Fruit fly (Drosophila melanogaster): ENCODE data around the gene Gr39a.
A peak's percentile ranks its signal among the peaks of the same experiment; 100 is the strongest.

The Gr39a gene

dm6 chr2L:21263470-21264146, 26.9 kb upstream of the Gr39a start:
- TF ChIP-seq dmrt93B (GFP tag; optimal IDR thresholded peaks at IDR 0.05) (no peak), Myc (optimal IDR thresholded peaks at IDR 0.05) (no peak), Rel (GFP tag; optimal IDR thresholded peaks at IDR 0.05) (no peak), Rel (tag; optimal IDR thresholded peaks at IDR 0.05) (no peak), br (GFP tag; optimal IDR thresholded peaks at IDR 0.05) (no peak), fru (GFP tag; optimal IDR thresholded peaks at IDR 0.05) (peak; percentile 14), CG32264 (GFP tag; optimal IDR thresholded peaks at IDR 0.05) (no peak), rgr (GFP tag; optimal IDR thresholded peaks at IDR 0.05) (peak; percentile 31), Hnf4 (GFP tag; optimal IDR thresholded peaks at IDR 0.05) (peak; percentile 23), woc (GFP tag; optimal IDR thresholded peaks at IDR 0.05) (peak; percentile 48), jim (GFP tag; optimal IDR thresholded peaks at IDR 0.05) (no peak), foxo (GFP tag; optimal IDR thresholded peaks at IDR 0.05) (peak in 1 of 2 experiments; percentile 39), h (GFP tag; optimal IDR thresholded peaks at IDR 0.05) (peak; percentile 37), CG9705 (GFP tag; optimal IDR thresholded peaks at IDR 0.05) (no peak), OdsH (GFP tag; optimal IDR thresholded peaks at IDR 0.05) (peak; percentile 33), sage (GFP tag; optimal IDR thresholded peaks at IDR 0.05) (no peak), Jra (GFP tag; optimal IDR thresholded peaks at IDR 0.05) (no peak), Mio (GFP tag; optimal IDR thresholded peaks at IDR 0.05) (no peak), HLH106 (tag; optimal IDR thresholded peaks at IDR 0.05) (no peak)

dm6 chr2L:21266277-21266676, 24.3 kb upstream of the Gr39a start:
- no peak for TF ChIP-seq rgr (GFP tag; optimal IDR thresholded peaks at IDR 0.05)
- TF ChIP-seq CG32264 (GFP tag; optimal IDR thresholded peaks at IDR 0.05): no peak
- no peak for TF ChIP-seq Hnf4 (GFP tag; optimal IDR thresholded peaks at IDR 0.05)
- no peak for TF ChIP-seq Rel (GFP tag; optimal IDR thresholded peaks at IDR 0.05)
- TF ChIP-seq Rel (tag; optimal IDR thresholded peaks at IDR 0.05): no peak
- TF ChIP-seq Dif (GFP tag; optimal IDR thresholded peaks at IDR 0.05; ENCODE audit: partially characterized antibody): no peak
- TF ChIP-seq dl (GFP tag; optimal IDR thresholded peaks at IDR 0.05; ENCODE audit: insufficient read depth in 1 of 2, partially characterized antibody in 2 of 2): no peak
- TF ChIP-seq tai (GFP tag; optimal IDR thresholded peaks at IDR 0.05): no peak
- no peak for TF ChIP-seq Myc (optimal IDR thresholded peaks at IDR 0.05)
- TF ChIP-seq jim (GFP tag; optimal IDR thresholded peaks at IDR 0.05): no peak

DNA sequence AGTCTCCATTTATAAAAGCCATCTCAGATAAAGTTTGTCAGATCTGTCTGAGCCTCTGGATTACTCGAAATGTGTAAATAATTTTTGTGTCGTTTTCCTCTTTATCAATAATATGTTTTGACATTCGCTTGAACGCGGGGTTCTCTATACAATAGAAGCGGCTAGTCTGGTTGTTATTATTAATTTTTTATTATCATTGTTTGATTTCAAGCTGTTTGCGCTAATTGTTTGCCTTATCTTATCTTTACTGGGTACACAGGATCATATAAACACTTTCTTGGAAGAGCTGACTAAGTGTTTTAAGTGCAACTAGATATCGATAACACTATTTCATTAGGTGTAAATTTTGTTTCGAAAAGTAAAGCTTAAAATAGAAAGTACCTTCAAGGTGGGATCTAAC, 22.4 kb upstream of the Gr39a start:
- peak; percentile 24 for TF ChIP-seq tai (GFP tag; optimal IDR thresholded peaks at IDR 0.05)
- TF ChIP-seq br (GFP tag; optimal IDR thresholded peaks at IDR 0.05): no peak

DNA sequence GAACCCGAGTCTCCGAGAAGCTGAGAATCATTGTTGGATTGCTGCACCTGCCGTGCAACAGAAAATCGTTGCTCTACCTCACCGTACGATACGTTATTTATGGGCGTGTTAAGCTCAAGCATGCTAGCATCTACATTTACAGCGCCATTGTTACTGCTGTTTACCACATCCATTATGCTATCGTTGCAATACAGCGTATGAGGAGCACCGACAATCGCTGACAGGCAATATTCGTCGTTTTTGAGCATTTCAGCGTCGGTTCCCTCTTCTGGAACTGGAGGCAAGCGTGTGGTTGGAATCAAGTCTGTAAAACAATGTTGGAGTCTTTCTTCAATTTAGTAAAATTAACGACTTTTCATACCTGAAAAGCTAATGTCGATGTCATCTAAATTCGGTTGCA, 1.4 kb upstream of the Gr39a start:
- TF ChIP-seq usp (GFP tag; optimal IDR thresholded peaks at IDR 0.05): no peak
- no peak for TF ChIP-seq sage (GFP tag; optimal IDR thresholded peaks at IDR 0.05)
- no peak for TF ChIP-seq HLH106 (tag; optimal IDR thresholded peaks at IDR 0.05)
- TF ChIP-seq Hnf4 (GFP tag; optimal IDR thresholded peaks at IDR 0.05): no peak

dm6 chr2L:21299564-21299963, 9.0 kb downstream of the Gr39a start:
- TF ChIP-seq Dif (GFP tag; optimal IDR thresholded peaks at IDR 0.05; ENCODE audit: partially characterized antibody) (no peak), CG32264 (GFP tag; optimal IDR thresholded peaks at IDR 0.05) (no peak)

dm6 chr2L:21302064-21302463, 11.5 kb downstream of the Gr39a start:
- TF ChIP-seq Dfd (GFP tag; optimal IDR thresholded peaks at IDR 0.05) (peak; percentile 82), sv (GFP tag; optimal IDR thresholded peaks at IDR 0.05) (no peak), brk (GFP tag; optimal IDR thresholded peaks at IDR 0.05) (no peak), dsf (GFP tag; optimal IDR thresholded peaks at IDR 0.05; ENCODE audit: borderline replicate concordance) (no peak), Rel (GFP tag; optimal IDR thresholded peaks at IDR 0.05) (no peak), Rel (tag; optimal IDR thresholded peaks at IDR 0.05) (no peak), Jra (GFP tag; optimal IDR thresholded peaks at IDR 0.05) (no peak)

Measured in whole organism, wandering third instar larva.